Fruit fly (Drosophila melanogaster) whole organism, adult: ENCODE results near the gene Prim1.

Experiments used
- CG11617 ChIP-seq: fragments of 200-800 bp; sonication (Bioruptor generic); optimal IDR thresholded peaks from 2 replicates; lab custom pipeline; 2017; ENCODE audit warnings: mild to moderate bottlenecking, missing biosample characterization, missing genetic modification reagents, missing genetic modification characterization
- CG12768 ChIP-seq: fragments of 200-800 bp; sonication (Bioruptor generic); optimal IDR thresholded peaks from 2 replicates; lab custom pipeline; 2017; ENCODE audit warnings: missing biosample characterization, missing genetic modification characterization, mild to moderate bottlenecking, moderate library complexity, missing genetic modification reagents
- CG14711 ChIP-seq: fragments of 200-800 bp; sonication (Bioruptor generic); optimal IDR thresholded peaks from 2 replicates; lab custom pipeline; 2018; ENCODE audit warnings: missing biosample characterization, mild to moderate bottlenecking, missing genetic modification characterization, moderate library complexity
- CG1620 ChIP-seq: fragments of 200-800 bp; sonication (Bioruptor generic); optimal IDR thresholded peaks from 2 replicates; lab custom pipeline; 2016; ENCODE audit warnings: missing biosample characterization, missing genetic modification characterization
- CG33017 ChIP-seq: fragments of 200-800 bp; sonication (Bioruptor generic); optimal IDR thresholded peaks from 2 replicates; lab custom pipeline; 2018; ENCODE audit warnings: missing biosample characterization, mild to moderate bottlenecking, missing genetic modification characterization, moderate library complexity
- CG5204 ChIP-seq: fragments of 200-800 bp; sonication (Bioruptor generic); optimal IDR thresholded peaks from 2 replicates; lab custom pipeline; 2016; ENCODE audit warnings: missing biosample characterization, missing genetic modification characterization
- CG7045 ChIP-seq: fragments of 200-800 bp; sonication (Bioruptor generic); optimal IDR thresholded peaks from 2 replicates; lab custom pipeline; 2017; ENCODE audit warnings: missing biosample characterization, mild to moderate bottlenecking, missing genetic modification characterization
- CG7101 ChIP-seq: fragments of 200-800 bp; sonication (Bioruptor generic); optimal IDR thresholded peaks from 2 replicates; lab custom pipeline; 2018; ENCODE audit warnings: missing biosample characterization, mild to moderate bottlenecking, missing genetic modification characterization, moderate library complexity
- Clk ChIP-seq: fragments of 200-800 bp; sonication (Bioruptor generic); optimal IDR thresholded peaks from 2 replicates; lab custom pipeline; 2017; ENCODE audit warnings: missing biosample characterization, missing genetic modification characterization
- Crg-1 ChIP-seq: fragments of 200-800 bp; sonication (Bioruptor generic); optimal IDR thresholded peaks from 2 replicates; lab custom pipeline; 2016; ENCODE audit warnings: missing biosample characterization, missing genetic modification characterization
- Hr96 ChIP-seq: fragments of 200-800 bp; sonication (Bioruptor generic); optimal IDR thresholded peaks from 2 replicates; lab custom pipeline; 2016; ENCODE audit warnings: missing biosample characterization, missing genetic modification characterization
- Mnt ChIP-seq: fragments of 200-800 bp; sonication (Bioruptor generic); optimal IDR thresholded peaks from 2 replicates; lab custom pipeline; 2016; ENCODE audit warnings: missing biosample characterization, mild to moderate bottlenecking, missing genetic modification characterization
- bab1 ChIP-seq: fragments of 200-800 bp; sonication (Bioruptor generic); optimal IDR thresholded peaks from 3 replicates; lab custom pipeline; 2019; ENCODE audit warnings: missing biosample characterization, mild to moderate bottlenecking, missing genetic modification characterization, moderate library complexity
- cic ChIP-seq: fragments of 200-800 bp; sonication (Bioruptor generic); optimal IDR thresholded peaks from 2 replicates; lab custom pipeline; 2017; ENCODE audit warnings: missing biosample characterization, mild to moderate bottlenecking, missing genetic modification characterization, moderate library complexity
- cnc ChIP-seq, 2 experiments: fragments of >200 bp; optimal IDR thresholded peaks; 2 replicates each; lab custom pipeline; 2017
- kay ChIP-seq: fragments of 200-800 bp; sonication (Bioruptor generic); peaks from one replicate; lab custom pipeline; 2016; ENCODE audit warnings: missing biosample characterization, missing genetic modification characterization, borderline replicate concordance
- ovo ChIP-seq: fragments of 200-800 bp; sonication (Bioruptor generic); optimal IDR thresholded peaks from 2 replicates; lab custom pipeline; 2016; ENCODE audit warnings: missing biosample characterization, missing genetic modification characterization
- pad ChIP-seq: fragments of 200-800 bp; sonication (Bioruptor generic); optimal IDR thresholded peaks from 3 replicates; lab custom pipeline; 2017; ENCODE audit warnings: missing biosample characterization, missing genetic modification characterization, mild to moderate bottlenecking, moderate library complexity, missing genetic modification reagents
- tj ChIP-seq: fragments of 200-800 bp; sonication (Bioruptor generic); optimal IDR thresholded peaks from 3 replicates; lab custom pipeline; 2017; ENCODE audit warnings: missing biosample characterization, mild to moderate bottlenecking, missing genetic modification characterization, moderate library complexity
- toe ChIP-seq: fragments of 200-800 bp; sonication (Bioruptor generic); optimal IDR thresholded peaks from 2 replicates; lab custom pipeline; 2016; ENCODE audit warnings: missing biosample characterization, missing genetic modification characterization

Gene Prim1

DNA sequence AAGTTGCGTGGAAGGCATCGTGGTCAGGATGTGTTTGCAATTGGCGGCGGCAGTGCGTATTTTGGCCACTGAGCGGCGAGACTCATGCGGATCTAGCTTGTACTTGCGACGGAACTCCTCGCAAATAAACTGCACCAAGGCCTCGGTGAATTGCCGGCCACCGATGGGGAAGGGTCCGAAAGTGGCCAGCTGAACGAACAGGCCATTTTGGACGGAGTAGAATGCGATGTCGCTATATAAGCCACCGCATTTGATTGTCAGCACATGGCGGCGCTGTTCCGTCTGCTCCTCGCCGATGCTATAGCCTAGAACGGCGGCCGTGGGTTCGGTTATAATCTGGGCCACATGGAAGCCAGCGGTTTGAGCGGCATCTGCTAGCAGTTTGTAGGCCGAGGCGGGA is 5.1 kb downstream of the Prim1 start:
- no peak for TF ChIP-seq CG11617

DNA sequence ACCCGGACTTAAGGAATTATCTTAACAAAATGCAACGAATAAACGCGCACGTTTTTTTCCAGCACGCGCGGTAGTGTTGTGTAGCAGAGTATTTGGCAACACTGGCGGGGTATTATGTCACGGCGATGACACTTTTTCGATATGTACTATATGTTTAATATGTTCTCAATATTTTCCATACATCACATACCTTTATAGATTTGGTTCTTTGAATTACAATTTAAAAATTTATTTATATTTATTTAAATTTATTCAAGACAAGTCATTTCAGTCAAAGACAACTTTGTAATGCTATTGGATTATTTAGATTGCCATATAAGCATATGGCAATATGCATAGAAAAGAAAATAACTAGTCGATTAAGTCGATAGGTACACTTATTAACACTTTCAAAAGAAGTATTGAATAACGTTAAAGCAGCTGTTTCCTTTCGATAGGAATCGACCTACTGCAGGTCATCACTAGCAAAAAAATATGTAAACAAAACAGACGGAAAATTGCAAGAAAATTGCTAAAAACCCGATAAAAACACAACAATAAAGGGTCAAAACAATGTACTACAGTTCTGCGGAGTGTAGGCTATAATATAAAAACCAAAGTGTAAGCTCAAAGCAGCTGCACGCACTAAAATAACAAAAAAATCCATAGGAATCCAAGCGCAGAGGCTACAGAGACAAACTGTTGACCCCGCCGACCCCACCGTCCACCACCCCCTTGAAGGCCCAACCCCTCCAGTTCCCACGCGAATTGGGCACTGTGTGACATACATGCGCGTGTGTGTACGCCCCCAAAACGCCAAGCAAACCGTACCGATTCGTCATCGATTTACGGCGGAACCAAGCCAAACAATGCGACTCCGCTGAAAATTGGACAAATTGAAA is 6.2 kb downstream of the Prim1 start, which contains the start of the genes CG7182 and GAPcenA:
Gene CG7182 (minus strand): TSS at position 283 of the 881 bp plus-strand sequence.
Gene GAPcenA (plus strand): TSS at position 462 of the 881 bp plus-strand sequence.
- no peak for TF ChIP-seq CG5204 (GFP tag; lab: Kevin White, UChicago)
- TF ChIP-seq Crg-1 (GFP tag; lab: Kevin White, UChicago), result peak; percentile 68
- peak; percentile 89 for TF ChIP-seq CG7101
- TF ChIP-seq cic (GFP tag; lab: Kevin White, UChicago), result no peak
- peak; percentile 56 for TF ChIP-seq Clk (GFP tag; lab: Kevin White, UChicago)
- TF ChIP-seq CG1620 (GFP tag; lab: Kevin White, UChicago), result peak; percentile 79
- TF ChIP-seq pad (GFP tag; lab: Kevin White, UChicago), result peak; percentile 81
- TF ChIP-seq CG14711 (tag; lab: Kevin White, UChicago), result peak; percentile 89
- peak; percentile 62 for TF ChIP-seq tj (GFP tag; lab: Kevin White, UChicago)
- peak; percentile 94 for TF ChIP-seq Mnt (GFP tag; lab: Kevin White, UChicago)
- TF ChIP-seq Hr96 (GFP tag; lab: Kevin White, UChicago), result peak; percentile 65
- peak; percentile 80 for TF ChIP-seq CG7045
- peak; percentile 88 for TF ChIP-seq CG11617
- TF ChIP-seq cnc (optimal IDR thresholded peaks at IDR 0.05; lab: Kevin White, UChicago), result no peak
- peak; percentile 50 for TF ChIP-seq ovo (GFP tag; lab: Kevin White, UChicago)
- TF ChIP-seq bab1, result peak; percentile 80
- TF ChIP-seq toe (GFP tag; lab: Kevin White, UChicago), result peak; percentile 77
- peak; percentile 76 for TF ChIP-seq CG12768 (GFP tag; lab: Kevin White, UChicago)
- no peak for TF ChIP-seq kay (GFP tag; lab: Kevin White, UChicago)
- TF ChIP-seq CG33017, result peak; percentile 83

DNA sequence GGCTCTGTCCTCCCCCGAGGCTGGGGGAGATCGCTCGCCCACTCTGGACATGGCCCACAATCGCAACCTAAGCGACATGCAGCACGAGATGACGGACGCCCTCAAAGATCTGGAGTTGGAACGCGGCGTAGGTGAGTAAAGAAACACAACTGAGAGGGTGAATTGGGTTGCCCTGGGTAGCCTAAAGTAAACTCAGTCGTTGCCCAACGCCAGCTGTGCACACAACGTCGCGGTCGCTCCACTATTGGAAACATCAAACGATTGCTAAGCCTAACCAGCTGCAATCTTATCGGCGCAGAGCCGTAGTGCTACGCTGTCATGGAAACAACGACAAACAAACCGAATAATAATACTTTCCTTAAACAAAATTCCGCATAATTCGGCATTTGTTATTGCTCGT is 7.2 kb downstream of the Prim1 start:
- TF ChIP-seq CG7101 (peak; percentile 16), pad (GFP tag; lab: Kevin White, UChicago) (no peak)

DNA sequence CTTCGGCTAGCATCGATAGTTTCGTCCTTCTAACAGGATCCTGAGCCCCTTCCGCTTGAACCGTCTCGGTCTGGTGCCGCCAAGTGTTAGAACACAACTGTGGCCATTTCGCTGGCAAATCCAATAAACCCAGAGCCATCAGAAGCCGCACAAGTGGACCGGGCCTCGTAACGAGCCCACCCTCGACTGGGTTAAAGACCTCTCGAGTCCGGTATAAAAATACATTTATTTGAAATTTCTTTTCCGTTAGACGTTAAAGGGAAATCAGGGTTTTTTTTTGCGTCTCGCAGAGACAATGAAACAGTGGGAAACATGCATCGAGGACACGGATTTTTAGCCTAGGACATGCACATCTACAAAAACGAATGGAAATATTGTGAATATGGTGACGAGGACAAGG is 16.1 kb downstream of the Prim1 start, which contains the start of gene Culd:
Gene Culd (minus strand): TSS at position 101 of the 400 bp plus-strand sequence.
- TF ChIP-seq CG7101 (no peak), Crg-1 (GFP tag; lab: Kevin White, UChicago) (no peak), CG12768 (GFP tag; lab: Kevin White, UChicago) (no peak)

DNA sequence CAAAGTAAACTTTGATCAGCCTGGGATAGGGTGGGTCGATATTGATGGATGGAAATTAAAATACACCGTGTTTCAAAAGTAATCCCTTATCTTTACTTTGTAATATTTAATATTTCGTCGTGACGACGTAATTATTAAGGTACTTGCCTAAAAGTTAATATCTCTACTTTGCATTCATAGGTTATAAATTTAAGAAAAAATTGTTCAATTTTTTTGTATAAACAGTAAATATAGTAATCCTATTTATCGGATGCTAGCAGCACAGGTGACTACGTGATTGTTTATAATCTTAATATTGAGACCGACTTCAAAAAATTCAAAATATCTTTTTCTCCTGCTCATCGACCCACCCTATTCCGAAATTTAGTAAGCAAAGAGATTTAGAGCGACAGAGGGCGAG is 18.0 kb downstream of the Prim1 start:
- TF ChIP-seq cic (GFP tag; lab: Kevin White, UChicago), result no peak
- TF ChIP-seq toe (GFP tag; lab: Kevin White, UChicago), result no peak
- TF ChIP-seq CG12768 (GFP tag; lab: Kevin White, UChicago), result peak; percentile 7
- peak; percentile 6 for TF ChIP-seq CG7045
- peak; percentile 8 for TF ChIP-seq CG33017
- peak; percentile 65 for TF ChIP-seq CG11617
- TF ChIP-seq Clk (GFP tag; lab: Kevin White, UChicago), result no peak
- peak; percentile 52 for TF ChIP-seq bab1
- peak; percentile 37 for TF ChIP-seq CG7101
- peak; percentile 38 for TF ChIP-seq CG14711 (tag; lab: Kevin White, UChicago)

DNA sequence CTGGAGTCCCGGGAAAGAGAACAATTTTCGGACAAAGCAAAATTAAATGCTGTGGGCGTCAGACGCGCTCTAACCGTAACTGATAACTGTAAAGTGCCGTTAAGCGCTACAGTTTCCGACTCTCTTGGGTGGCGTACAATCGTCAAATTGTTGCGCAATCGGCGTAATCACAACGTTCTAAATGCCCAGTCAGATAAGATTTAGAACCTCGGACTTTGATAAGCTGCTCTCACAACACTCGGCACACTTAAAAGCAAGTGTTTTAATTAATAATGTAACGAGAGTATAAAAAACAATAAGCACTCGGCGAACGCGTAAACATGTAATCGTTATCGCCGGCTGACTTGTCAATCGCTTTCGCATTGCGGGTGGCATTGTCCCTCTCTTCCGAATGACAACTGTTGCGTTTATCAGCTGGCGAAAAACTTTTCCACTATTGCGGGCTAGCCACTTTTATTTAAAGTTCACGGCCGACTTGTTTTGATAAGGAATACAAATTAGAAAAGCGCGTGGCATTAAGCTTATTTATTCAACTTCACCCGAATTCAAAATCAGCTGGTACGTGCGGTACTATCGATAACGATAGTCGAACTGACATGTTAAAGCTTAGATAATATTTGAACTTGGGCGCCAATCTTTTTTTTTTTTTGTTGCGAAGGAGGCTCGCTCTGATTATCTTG is 18.8 kb downstream of the Prim1 start:
- TF ChIP-seq toe (GFP tag; lab: Kevin White, UChicago) (no peak), CG12768 (GFP tag; lab: Kevin White, UChicago) (peak; percentile 73), cnc (optimal IDR thresholded peaks at IDR 0.05; lab: Kevin White, UChicago) (no peak), CG1620 (GFP tag; lab: Kevin White, UChicago) (no peak), Hr96 (GFP tag; lab: Kevin White, UChicago) (peak; percentile 31), Clk (GFP tag; lab: Kevin White, UChicago) (no peak), Mnt (GFP tag; lab: Kevin White, UChicago) (peak; percentile 32), ovo (GFP tag; lab: Kevin White, UChicago) (peak; percentile 98), pad (GFP tag; lab: Kevin White, UChicago) (no peak), cic (GFP tag; lab: Kevin White, UChicago) (peak; percentile 99), CG14711 (tag; lab: Kevin White, UChicago) (no peak), kay (GFP tag; lab: Kevin White, UChicago) (peak; percentile 99), CG7101 (no peak), tj (GFP tag; lab: Kevin White, UChicago) (peak; percentile 61)
